Fruit fly (Drosophila melanogaster): ENCODE data around the gene Pcyt2.

The Pcyt2 gene

dm6 chr3L:1549148-1549547 lies 4.1 kb upstream of the Pcyt2 start (continued):
- TF ChIP-seq CG34422 (GFP tag; IDR thresholded peaks at IDR 0.05), result peak; percentile 18; the same call in 1 of the 3 replicates
- TF ChIP-seq Max (GFP tag; optimal IDR thresholded peaks at IDR 0.05), result peak; percentile 33
- peak; percentile 4 to 12 for TF ChIP-seq chif (GFP tag; optimal IDR thresholded peaks at IDR 0.05)
- TF ChIP-seq dati (GFP tag; IDR thresholded peaks at IDR 0.05), result no peak
- TF ChIP-seq usp (GFP tag; optimal IDR thresholded peaks at IDR 0.05), result no peak
- TF ChIP-seq Dip3 (GFP tag; optimal IDR thresholded peaks at IDR 0.05), result no peak
- TF ChIP-seq dm (GFP tag; optimal IDR thresholded peaks at IDR 0.05), result no peak
- TF ChIP-seq CG7963 (GFP tag; IDR thresholded peaks at IDR 0.05; ENCODE audit: partially characterized antibody), result no peak
- TF ChIP-seq pfk (GFP tag; optimal IDR thresholded peaks at IDR 0.05), result peak; percentile 47
- peak; percentile 96 for TF ChIP-seq vvl (GFP tag; IDR thresholded peaks at IDR 0.05)
- TF ChIP-seq sim (GFP tag; IDR thresholded peaks at IDR 0.05), result no peak
- no peak for TF ChIP-seq CG32767 (GFP tag; IDR thresholded peaks at IDR 0.05)
- peak; percentile 6 for TF ChIP-seq CG3281 (GFP tag; optimal IDR thresholded peaks at IDR 0.05)
- no peak for TF ChIP-seq CG11247 (GFP tag; IDR thresholded peaks at IDR 0.05)
- TF ChIP-seq CG31388 (GFP tag; optimal IDR thresholded peaks at IDR 0.05), result no peak
- TF ChIP-seq Doc2 (GFP tag; IDR thresholded peaks at IDR 0.05), result no peak
- TF ChIP-seq tna (GFP tag; IDR thresholded peaks at IDR 0.05; ENCODE audit: partially characterized antibody), result no peak
- no peak for TF ChIP-seq pros (GFP tag; optimal IDR thresholded peaks at IDR 0.05)
- no peak for TF ChIP-seq CG34376 (GFP tag; optimal IDR thresholded peaks at IDR 0.05)
- TF ChIP-seq Xrp1 (GFP tag; IDR thresholded peaks at IDR 0.05), result peak; percentile 53
- TF ChIP-seq ttk (GFP tag; IDR thresholded peaks at IDR 0.05), result no peak
- TF ChIP-seq Lpt (GFP tag; optimal IDR thresholded peaks at IDR 0.05), result no peak
- no peak for TF ChIP-seq ewg (GFP tag; optimal IDR thresholded peaks at IDR 0.05)
- peak; percentile 13 for TF ChIP-seq nmo (GFP tag; optimal IDR thresholded peaks at IDR 0.05)
- no peak for TF ChIP-seq prd (optimal IDR thresholded peaks at IDR 0.05)
- peak; percentile 60 for TF ChIP-seq prd (GFP tag; IDR thresholded peaks at IDR 0.05)
- TF ChIP-seq Oaz (GFP tag; IDR thresholded peaks at IDR 0.05), result no peak
- no peak for TF ChIP-seq CG10565 (GFP tag; optimal IDR thresholded peaks at IDR 0.05)
- no peak for TF ChIP-seq Rx (GFP tag; IDR thresholded peaks at IDR 0.05)
- 0 out of 2 replicates have a peak, but pooled peaks have one; percentile 26 for TF ChIP-seq peb (GFP tag; IDR thresholded peaks at IDR 0.05)
- TF ChIP-seq CG31365 (tag; optimal IDR thresholded peaks at IDR 0.05), result no peak
- peak; percentile 17; the same call in 1 of the 2 replicates for TF ChIP-seq CG1024 (GFP tag; IDR thresholded peaks at IDR 0.05)
- peak; percentile 22 for TF ChIP-seq CG4282 (GFP tag; optimal IDR thresholded peaks at IDR 0.05)
- no peak for TF ChIP-seq ERR (GFP tag; optimal IDR thresholded peaks at IDR 0.05)
- no peak for TF ChIP-seq ind (GFP tag; optimal IDR thresholded peaks at IDR 0.05)
- peak; percentile 58; the same call in 1 of the 2 replicates for TF ChIP-seq ara (GFP tag; IDR thresholded peaks at IDR 0.05)
- no peak for TF ChIP-seq croc (GFP tag; conservative IDR thresholded peaks at IDR 0.05)
- TF ChIP-seq Six4 (GFP tag; optimal IDR thresholded peaks at IDR 0.05), result no peak
- no peak for TF ChIP-seq CG14441 (GFP tag; IDR thresholded peaks at IDR 0.05)
- TF ChIP-seq trh (GFP tag; optimal IDR thresholded peaks at IDR 0.05), result no peak
- TF ChIP-seq inv (GFP tag; IDR thresholded peaks at IDR 0.05; ENCODE audit: partially characterized antibody), result no peak
- TF ChIP-seq disco-r (GFP tag; optimal IDR thresholded peaks at IDR 0.05), result no peak
- TF ChIP-seq CoRest (tag; optimal IDR thresholded peaks at IDR 0.05), result peak; percentile 25
- no peak for TF ChIP-seq CG10321 (GFP tag; IDR thresholded peaks at IDR 0.05)
- TF ChIP-seq Dref (GFP tag; IDR thresholded peaks at IDR 0.05), result no peak
- no peak for TF ChIP-seq hth (optimal IDR thresholded peaks at IDR 0.05)
- TF ChIP-seq toy (GFP tag; IDR thresholded peaks at IDR 0.05), result no peak
- TF ChIP-seq gfzf (GFP tag; optimal IDR thresholded peaks at IDR 0.05), result no peak
- TF ChIP-seq CG1792 (GFP tag; optimal IDR thresholded peaks at IDR 0.05), result no peak
- no peak for TF ChIP-seq CG6175 (GFP tag; IDR thresholded peaks at IDR 0.05)
- no peak for TF ChIP-seq jing (GFP tag; optimal IDR thresholded peaks at IDR 0.05)
- no peak for TF ChIP-seq aop (GFP tag; IDR thresholded peaks at IDR 0.05)
- TF ChIP-seq Elba2 (GFP tag; optimal IDR thresholded peaks at IDR 0.05), result no peak
- TF ChIP-seq sug (tag; optimal IDR thresholded peaks at IDR 0.05), result no peak

Data from whole organism, embryonic.